Worm (Caenorhabditis elegans) whole organism, midembryonic: Measurements from ENCODE around the gene F15H10.8.

Experiments used
- T22C8.4 ChIP-seq: fragments of 200-800 bp; sonication (Bioruptor generic); IDR thresholded peaks from 2 replicates; pipeline ENCODE4 v1.3.6; 2022; ENCODE audit warnings: missing genetic modification characterization, missing compliant biosample characterization
- cog-1 ChIP-seq: sonication (generic microtip); optimal IDR thresholded peaks from 2 replicates; lab custom pipeline; 2016; ENCODE audit warnings: missing genetic modification characterization, missing compliant biosample characterization
- flt-1 ChIP-seq: fragments of 200-800 bp; sonication (Bioruptor generic); IDR thresholded peaks from 2 replicates; pipeline ENCODE4 v1.3.6; 2022; ENCODE audit warnings: missing genetic modification characterization, missing compliant biosample characterization
- klf-2 ChIP-seq: fragments of 200-800 bp; sonication (Bioruptor generic); conservative IDR thresholded peaks from 2 replicates; pipeline ENCODE4 v1.3.6; 2022; ENCODE audit warnings: missing genetic modification reagents, missing genetic modification characterization, missing compliant biosample characterization
- med-1 ChIP-seq: sonication (generic microtip); optimal IDR thresholded peaks from 2 replicates; lab custom pipeline; 2017; ENCODE audit warnings: missing genetic modification characterization, mild to moderate bottlenecking, missing compliant biosample characterization, antibody characterized with exemption, missing genetic modification reagents; ENCODE audit not compliant: insufficient read depth
- ref-1 ChIP-seq: fragments of 200-800 bp; sonication (Bioruptor generic); conservative IDR thresholded peaks from 2 replicates; pipeline ENCODE4 v1.3.6; 2022; ENCODE audit warnings: missing genetic modification reagents, missing genetic modification characterization, missing compliant biosample characterization
- tab-1 ChIP-seq: fragments of 200-800 bp; sonication (Bioruptor generic); IDR thresholded peaks from 2 replicates; pipeline ENCODE4 v1.3.6; 2022; ENCODE audit warnings: missing genetic modification characterization, missing compliant biosample characterization
- ztf-23 ChIP-seq: fragments of 200-800 bp; sonication (Bioruptor generic); IDR thresholded peaks from 2 replicates; pipeline ENCODE4 v1.3.6; 2022; ENCODE audit warnings: missing genetic modification reagents, missing genetic modification characterization, missing compliant biosample characterization
- ztf-29 ChIP-seq: fragments of 200-800 bp; sonication (Bioruptor generic); IDR thresholded peaks from 2 replicates; pipeline ENCODE4 v1.3.6; 2022; ENCODE audit warnings: missing genetic modification reagents, missing genetic modification characterization, missing compliant biosample characterization

DNA sequence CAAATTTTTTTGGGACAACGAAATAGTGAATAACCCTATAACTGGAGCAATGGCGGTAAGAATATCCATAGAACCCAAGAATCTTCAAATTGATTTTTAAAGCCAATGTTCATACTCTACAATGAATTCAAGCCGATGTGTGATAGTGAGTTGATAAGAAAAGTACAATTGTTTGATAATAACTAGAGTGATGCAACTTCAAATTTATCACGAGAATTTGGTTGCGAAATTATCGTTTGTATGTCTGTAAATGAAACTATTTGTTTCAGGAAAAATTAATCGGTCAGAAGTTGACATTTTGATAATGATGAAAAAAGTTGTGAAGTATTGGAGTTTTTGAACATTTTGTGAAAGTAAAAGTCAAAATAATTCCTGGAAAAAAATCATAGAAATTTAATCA is 3.4 kb downstream of the F15H10.8 start:
- TF ChIP-seq ref-1 (GFP tag; lab: Robert Waterston, UW) (no peak), klf-2 (GFP tag; lab: Robert Waterston, UW) (no peak), tab-1 (GFP tag; lab: Robert Waterston, UW) (no peak), cog-1 (tag; lab: Kevin White, UChicago) (no peak), flt-1 (GFP tag; lab: Robert Waterston, UW) (no peak), ztf-29 (no peak), med-1 (no peak), ztf-23 (GFP tag; lab: Robert Waterston, UW) (no peak), T22C8.4 (GFP tag; lab: Robert Waterston, UW) (no peak)
